Fruit fly (Drosophila melanogaster): ENCODE data around the gene CG42588.

Gene CG42588

DNA sequence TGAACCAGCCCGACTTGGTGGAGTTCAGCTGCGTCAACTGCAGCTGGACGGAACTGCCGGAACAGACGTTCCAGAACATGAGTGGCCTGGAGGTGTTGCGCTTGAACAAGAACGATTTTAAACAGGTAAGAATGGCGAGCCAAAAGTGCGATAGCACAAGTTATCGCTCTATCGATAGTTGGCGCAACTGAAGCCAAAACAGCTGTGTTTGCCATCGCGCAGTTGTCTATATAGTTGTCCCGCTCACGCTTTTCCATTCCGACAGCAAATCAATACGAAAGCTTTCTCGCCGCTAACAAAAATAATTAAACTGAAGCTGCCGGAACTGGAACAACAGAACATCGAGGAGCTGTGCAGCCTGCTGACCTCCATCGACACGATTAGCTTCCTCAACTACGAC is 19.5 kb upstream of the CG42588 start (continued):
- no peak for TF ChIP-seq CG3281 (GFP tag; optimal IDR thresholded peaks at IDR 0.05)
- no peak for TF ChIP-seq CG9932 (GFP tag; IDR thresholded peaks at IDR 0.05)
- no peak for TF ChIP-seq CG12744 (GFP tag; optimal IDR thresholded peaks at IDR 0.05)
- TF ChIP-seq CG8359 (GFP tag; optimal IDR thresholded peaks at IDR 0.05; ENCODE audit: borderline replicate concordance) = no peak
- TF ChIP-seq onecut (GFP tag; IDR thresholded peaks at IDR 0.05) = peak; percentile 98
- peak; percentile 69; the same call in 1 of the 2 replicates for TF ChIP-seq CG42726 (GFP tag; IDR thresholded peaks at IDR 0.05; ENCODE audit: partially characterized antibody)
- TF ChIP-seq CG17829 (tag; optimal IDR thresholded peaks at IDR 0.05) = peak; percentile 12
- TF ChIP-seq emc (GFP tag; optimal IDR thresholded peaks at IDR 0.05) = no peak
- no peak for TF ChIP-seq CG15011 (GFP tag; optimal IDR thresholded peaks at IDR 0.05)
- no peak for TF ChIP-seq en (GFP tag; optimal IDR thresholded peaks at IDR 0.05)
- no peak for TF ChIP-seq gce (GFP tag; IDR thresholded peaks at IDR 0.05)
- TF ChIP-seq lmd (GFP tag; IDR thresholded peaks at IDR 0.05) = no peak
- peak; percentile 81 for TF ChIP-seq tna (GFP tag; IDR thresholded peaks at IDR 0.05; ENCODE audit: partially characterized antibody)
- TF ChIP-seq HLH3B (GFP tag; IDR thresholded peaks at IDR 0.05) = no peak
- no peak for TF ChIP-seq sc (optimal IDR thresholded peaks at IDR 0.05)
- no peak for TF ChIP-seq sc (GFP tag; optimal IDR thresholded peaks at IDR 0.05)
- no peak for TF ChIP-seq jumu (GFP tag; optimal IDR thresholded peaks at IDR 0.05)
- TF ChIP-seq dan (GFP tag; IDR thresholded peaks at IDR 0.05) = no peak
- no peak; the same call in 2 of the 3 replicates for TF ChIP-seq row (GFP tag; IDR thresholded peaks at IDR 0.05)
- TF ChIP-seq fd64A (GFP tag; optimal IDR thresholded peaks at IDR 0.05) = no peak
- no peak for TF ChIP-seq CG10462 (GFP tag; optimal IDR thresholded peaks at IDR 0.05)
- TF ChIP-seq peb (GFP tag; IDR thresholded peaks at IDR 0.05) = no peak
- TF ChIP-seq ind (GFP tag; optimal IDR thresholded peaks at IDR 0.05) = no peak
- TF ChIP-seq bsh (GFP tag; optimal IDR thresholded peaks at IDR 0.05) = no peak
- TF ChIP-seq CG14860 (GFP tag; IDR thresholded peaks at IDR 0.05; ENCODE audit: partially characterized antibody) = peak; percentile 76
- TF ChIP-seq CG7745 (tag; optimal IDR thresholded peaks at IDR 0.05) = no peak
- TF ChIP-seq CG31388 (GFP tag; optimal IDR thresholded peaks at IDR 0.05) = no peak
- no peak for TF ChIP-seq CG13775 (GFP tag; optimal IDR thresholded peaks at IDR 0.05)
- TF ChIP-seq CG9876 (GFP tag; optimal IDR thresholded peaks at IDR 0.05) = no peak
- TF ChIP-seq ftz-f1 (GFP tag; optimal IDR thresholded peaks at IDR 0.05) = no peak
- no peak; the same call in 2 of the 3 replicates for TF ChIP-seq zen2 (GFP tag; IDR thresholded peaks at IDR 0.05; ENCODE audit: partially characterized antibody)
- no peak for TF ChIP-seq twi (tag; optimal IDR thresholded peaks at IDR 0.05)
- no peak for TF ChIP-seq wor (GFP tag; IDR thresholded peaks at IDR 0.05)
- peak; percentile 3 for TF ChIP-seq MESR4 (GFP tag; optimal IDR thresholded peaks at IDR 0.05)
- TF ChIP-seq CG3838 (GFP tag; optimal IDR thresholded peaks at IDR 0.05) = no peak
- TF ChIP-seq CG1792 (GFP tag; optimal IDR thresholded peaks at IDR 0.05) = no peak
- no peak for TF ChIP-seq slbo (GFP tag; IDR thresholded peaks at IDR 0.05)
- no peak for TF ChIP-seq CG9727 (GFP tag; optimal IDR thresholded peaks at IDR 0.05)
- TF ChIP-seq Hmx (GFP tag; optimal IDR thresholded peaks at IDR 0.05) = no peak
- no peak for TF ChIP-seq chif (GFP tag; optimal IDR thresholded peaks at IDR 0.05)
- TF ChIP-seq CG8388 (GFP tag; optimal IDR thresholded peaks at IDR 0.05) = no peak
- TF ChIP-seq gcm (GFP tag; optimal IDR thresholded peaks at IDR 0.05) = no peak
- no peak for TF ChIP-seq fd102C (GFP tag; optimal IDR thresholded peaks at IDR 0.05)
- TF ChIP-seq CG13287 (GFP tag; IDR thresholded peaks at IDR 0.05; ENCODE audit: partially characterized antibody) = peak; percentile 94
- no peak for TF ChIP-seq Nf-YA (GFP tag; IDR thresholded peaks at IDR 0.05)
- TF ChIP-seq cg (GFP tag; optimal IDR thresholded peaks at IDR 0.05) = no peak
- TF ChIP-seq CG12299 (tag; optimal IDR thresholded peaks at IDR 0.05) = no peak
- TF ChIP-seq eyg (GFP tag; optimal IDR thresholded peaks at IDR 0.05) = no peak
- no peak for TF ChIP-seq Dfd (GFP tag; optimal IDR thresholded peaks at IDR 0.05)
- no peak for TF ChIP-seq Mad (GFP tag; optimal IDR thresholded peaks at IDR 0.05)
- TF ChIP-seq CG7271 (tag; optimal IDR thresholded peaks at IDR 0.05) = no peak
- no peak for TF ChIP-seq zfh1 (GFP tag; IDR thresholded peaks at IDR 0.05)
